Worm (Caenorhabditis elegans): ENCODE data around the gene K01F9.2.

The K01F9.2 gene

ce11 chrIII:8845114-8845513 lies 31.8 kb downstream of the K01F9.2 start, which contains the start of gene F44E2.6:
Gene F44E2.6, minus strand, starts transcription at chrIII:8845214.
- TF ChIP-seq ama-1 (optimal IDR thresholded peaks at IDR 0.05) (no peak), sox-4 (tag; optimal IDR thresholded peaks at IDR 0.05) (no peak), lim-6 (tag; optimal IDR thresholded peaks at IDR 0.05) (no peak), zip-5 (tag; optimal IDR thresholded peaks at IDR 0.05) (no peak), gmeb-2 (tag; optimal IDR thresholded peaks at IDR 0.05) (no peak), F13H6.1 (tag; optimal IDR thresholded peaks at IDR 0.05) (no peak), elt-2 (tag; optimal IDR thresholded peaks at IDR 0.05) (no peak), rnt-1 (tag; optimal IDR thresholded peaks at IDR 0.05) (no peak), nhr-232 (tag; optimal IDR thresholded peaks at IDR 0.05) (no peak), hlh-13 (GFP tag; optimal IDR thresholded peaks at IDR 0.05) (no peak), odd-2 (tag; optimal IDR thresholded peaks at IDR 0.05) (no peak), unc-86 (tag; optimal IDR thresholded peaks at IDR 0.05) (no peak), ceh-2 (tag; optimal IDR thresholded peaks at IDR 0.05) (no peak), hlh-30 (tag; optimal IDR thresholded peaks at IDR 0.05; ENCODE audit: insufficient read depth) (no peak), ceh-14 (tag; optimal IDR thresholded peaks at IDR 0.05) (no peak), ceh-19 (GFP tag; optimal IDR thresholded peaks at IDR 0.05) (no peak), pros-1 (tag; optimal IDR thresholded peaks at IDR 0.05) (no peak), ahr-1 (tag; optimal IDR thresholded peaks at IDR 0.05) (no peak), pag-3 (tag; optimal IDR thresholded peaks at IDR 0.05; ENCODE audit: borderline replicate concordance) (no peak)

- no peak for TF ChIP-seq unc-55 (GFP tag; optimal IDR thresholded peaks at IDR 0.05)
- TF ChIP-seq pha-4 (tag; optimal IDR thresholded peaks at IDR 0.05), result no peak
- TF ChIP-seq sox-2 (GFP tag; IDR thresholded peaks at IDR 0.05), result no peak
- no peak for TF ChIP-seq ets-4 (tag; optimal IDR thresholded peaks at IDR 0.05)
- no peak for TF ChIP-seq pag-3 (tag; optimal IDR thresholded peaks at IDR 0.05; ENCODE audit: borderline replicate concordance)
- TF ChIP-seq unc-86 (tag; optimal IDR thresholded peaks at IDR 0.05), result no peak
- TF ChIP-seq F13H6.1 (tag; optimal IDR thresholded peaks at IDR 0.05), result no peak
- TF ChIP-seq tbx-2 (tag; optimal IDR thresholded peaks at IDR 0.05), result no peak
- TF ChIP-seq unc-3 (GFP tag; conservative IDR thresholded peaks at IDR 0.05), result no peak
- TF ChIP-seq unc-3 (tag; optimal IDR thresholded peaks at IDR 0.05), result no peak
- no peak for TF ChIP-seq ceh-30 (tag; optimal IDR thresholded peaks at IDR 0.05)
- no peak for TF ChIP-seq ttx-3 (tag; optimal IDR thresholded peaks at IDR 0.05)
- TF ChIP-seq K02D7.2 (tag; optimal IDR thresholded peaks at IDR 0.05), result no peak
- no peak for TF ChIP-seq hlh-6 (tag; optimal IDR thresholded peaks at IDR 0.05)
- no peak for TF ChIP-seq ceh-34 (tag; optimal IDR thresholded peaks at IDR 0.05)
- TF ChIP-seq pat-9 (tag; optimal IDR thresholded peaks at IDR 0.05), result no peak
Measured at ce11 chrIII:8844137-8844536, 32.8 kb downstream of the K01F9.2 start.

ce11 chrIII:8839813-8840212 lies 37.1 kb downstream of the K01F9.2 start:
- TF ChIP-seq elt-2 (tag; optimal IDR thresholded peaks at IDR 0.05), result no peak
- TF ChIP-seq unc-86 (tag; optimal IDR thresholded peaks at IDR 0.05), result no peak
- TF ChIP-seq gmeb-2 (tag; optimal IDR thresholded peaks at IDR 0.05), result no peak
- no peak for TF ChIP-seq npax-4 (tag; optimal IDR thresholded peaks at IDR 0.05)
- no peak for TF ChIP-seq ceh-14 (tag; optimal IDR thresholded peaks at IDR 0.05)
- no peak for TF ChIP-seq elt-4 (tag; optimal IDR thresholded peaks at IDR 0.05)
- no peak for TF ChIP-seq tbx-2 (tag; optimal IDR thresholded peaks at IDR 0.05)
- peak; percentile 39 for TF ChIP-seq rnt-1 (tag; optimal IDR thresholded peaks at IDR 0.05)

DNA sequence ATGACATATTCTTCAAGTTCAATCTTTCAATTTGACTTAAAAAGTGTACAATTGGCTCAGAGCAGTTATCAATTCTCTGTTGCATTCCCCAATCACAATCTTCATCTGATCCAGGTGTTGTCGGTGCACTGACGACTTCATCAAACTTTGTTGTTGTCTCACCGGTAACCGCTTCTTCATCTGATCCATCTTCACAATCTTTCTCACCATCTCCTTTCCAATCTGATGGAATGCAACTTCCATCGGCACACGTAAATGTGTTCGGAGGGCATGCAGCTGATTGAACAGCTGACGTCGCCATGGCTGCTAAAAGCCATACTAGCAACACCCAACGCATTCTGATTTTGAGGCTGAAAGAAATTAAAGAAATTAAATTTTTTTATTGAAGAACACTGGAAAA lies 38.9 kb downstream of the K01F9.2 start, which contains the start of gene F44E2.4:
Gene F44E2.4 (minus strand): TSS at position 350 of the 400 bp plus-strand sequence.
- TF ChIP-seq rnt-1 (tag; optimal IDR thresholded peaks at IDR 0.05) (peak; percentile 1), T23F11.4 (GFP tag; optimal IDR thresholded peaks at IDR 0.05) (no peak)
